Worm (Caenorhabditis elegans) whole organism, L4/young adult: ENCODE data around the gene mvb-12.

Experiments
- W03F9.2 ChIP-seq: fragments of 150-350 bp; optimal IDR thresholded peaks from 2 replicates; lab custom pipeline; 2014; ENCODE audit warnings: missing biosample characterization, missing genetic modification characterization
- dao-5 ChIP-seq: sonication (generic microtip); optimal IDR thresholded peaks from 2 replicates; lab custom pipeline; 2016; ENCODE audit warnings: missing genotype, missing genetic modification characterization, moderate library complexity, missing compliant biosample characterization
- him-1 ChIP-seq: sonication (generic microtip); optimal IDR thresholded peaks from 2 replicates; lab custom pipeline; 2016; ENCODE audit warnings: missing genotype, missing genetic modification reagents, missing genetic modification characterization, missing compliant biosample characterization

The mvb-12 gene

DNA sequence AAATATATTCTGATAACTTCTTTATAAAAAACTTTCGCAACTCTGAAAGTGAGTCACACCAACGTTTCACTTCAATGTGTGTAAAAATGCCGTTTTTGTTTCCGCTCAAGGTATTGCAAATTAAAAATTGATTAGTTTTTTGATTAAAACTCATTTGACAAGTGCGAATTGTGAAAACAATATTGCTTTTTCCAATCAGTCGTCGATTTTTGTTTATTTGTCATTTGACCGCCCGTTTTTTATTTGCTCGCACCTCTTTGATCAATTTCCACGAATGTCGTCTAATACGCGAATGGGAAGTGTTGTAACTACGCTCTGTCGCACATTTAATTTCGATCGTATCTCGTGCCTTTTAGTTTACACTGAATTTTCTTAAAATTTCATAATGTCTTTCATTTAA lies at the start of gene mvb-12:
TSS of gene mvb-12 (plus strand) at position 375 of the 400 bp plus-strand sequence.
- TF ChIP-seq W03F9.2 (tag; lab: Kevin White, UChicago) (no peak), dao-5 (tag; lab: Kevin White, UChicago) (no peak), him-1 (no peak)

DNA sequence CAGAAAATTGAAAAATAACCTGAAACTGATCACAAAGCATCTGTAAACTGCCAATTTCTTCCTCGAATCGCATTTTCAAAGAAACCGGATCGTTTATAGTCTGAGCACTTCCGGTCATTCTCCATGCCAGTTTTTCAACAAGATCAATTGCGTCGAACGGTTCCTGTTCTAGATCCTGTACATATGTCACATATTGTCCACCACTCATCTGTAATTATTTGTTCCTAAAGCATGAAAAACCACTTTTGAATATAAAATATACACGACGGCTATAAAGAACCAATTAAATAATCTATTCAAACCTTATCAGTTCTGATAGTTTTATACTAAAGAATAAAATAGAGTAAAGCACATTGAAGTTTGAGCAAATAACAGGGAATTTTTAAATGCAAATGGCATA lies 48.0 kb upstream of the mvb-12 start, which contains the start of gene sec-10:
TSS of gene sec-10 (minus strand) at position 208 of the 400 bp plus-strand sequence.
- TF ChIP-seq dao-5 (tag; lab: Kevin White, UChicago), result no peak
- TF ChIP-seq W03F9.2 (tag; lab: Kevin White, UChicago), result no peak
- no peak for TF ChIP-seq him-1

DNA sequence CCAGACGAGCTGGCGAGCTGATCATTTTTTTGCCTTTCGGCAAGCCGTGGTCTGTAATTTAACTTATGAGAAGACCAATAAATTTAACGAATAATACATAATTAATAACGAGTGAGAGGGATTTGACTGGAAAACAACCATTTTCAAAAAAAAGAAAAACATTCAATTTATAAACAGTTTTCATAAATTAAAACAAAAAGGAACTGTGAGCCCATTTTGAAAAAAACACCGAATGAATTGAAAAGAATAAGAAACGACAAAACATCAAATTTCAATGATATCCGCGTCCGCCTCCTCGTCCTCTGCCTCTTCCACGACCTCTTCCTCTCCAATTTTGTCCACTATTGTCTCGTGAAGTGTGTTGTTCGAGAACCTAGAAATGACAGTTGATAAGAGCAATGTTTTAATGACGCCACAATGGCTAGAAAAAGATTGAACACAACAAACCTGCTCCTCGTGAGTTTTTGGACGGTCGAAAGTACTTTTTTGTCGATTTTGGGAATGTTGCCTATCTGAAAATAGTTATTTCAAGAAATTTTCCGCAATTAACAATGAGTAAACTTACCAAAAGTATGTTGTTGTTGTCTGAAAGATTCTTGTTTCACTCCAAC lies 46.4 kb upstream of the mvb-12 start, which contains the start of gene tag-321:
TSS of gene tag-321 (minus strand) at position 51 of the 611 bp plus-strand sequence.
- TF ChIP-seq him-1, result no peak
- no peak for TF ChIP-seq dao-5 (tag; lab: Kevin White, UChicago)
- no peak for TF ChIP-seq W03F9.2 (tag; lab: Kevin White, UChicago)

DNA sequence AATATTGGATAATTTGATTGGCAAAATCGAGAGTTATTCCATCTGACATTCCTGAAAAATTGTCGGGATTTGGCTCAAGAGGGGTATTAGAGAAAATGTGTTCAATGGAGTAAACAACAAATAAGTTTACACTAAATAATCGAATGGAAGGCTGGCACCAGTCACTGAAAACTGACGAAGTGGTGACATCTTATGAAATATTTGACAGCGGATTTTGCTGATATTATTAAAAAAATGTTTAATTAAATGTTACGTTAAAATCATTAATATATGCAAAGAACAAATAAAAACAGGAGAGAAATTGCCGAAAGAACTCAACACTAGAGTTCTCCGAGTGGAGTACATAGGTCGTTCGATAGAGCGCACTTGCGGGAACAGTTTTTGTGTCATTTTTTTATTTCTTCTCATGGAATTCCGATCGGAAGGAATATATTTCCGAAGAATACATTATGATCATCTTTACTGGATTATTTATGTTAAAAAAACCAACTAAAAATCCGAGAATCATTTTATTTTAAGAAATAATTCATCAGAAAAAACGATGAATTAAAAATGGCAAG lies 44.7 kb upstream of the mvb-12 start, which contains the start of gene tag-322:
TSS of gene tag-322 (minus strand) at position 51 of the 560 bp plus-strand sequence.
- TF ChIP-seq dao-5 (tag; lab: Kevin White, UChicago) (no peak), him-1 (no peak), W03F9.2 (tag; lab: Kevin White, UChicago) (peak; percentile 73)

DNA sequence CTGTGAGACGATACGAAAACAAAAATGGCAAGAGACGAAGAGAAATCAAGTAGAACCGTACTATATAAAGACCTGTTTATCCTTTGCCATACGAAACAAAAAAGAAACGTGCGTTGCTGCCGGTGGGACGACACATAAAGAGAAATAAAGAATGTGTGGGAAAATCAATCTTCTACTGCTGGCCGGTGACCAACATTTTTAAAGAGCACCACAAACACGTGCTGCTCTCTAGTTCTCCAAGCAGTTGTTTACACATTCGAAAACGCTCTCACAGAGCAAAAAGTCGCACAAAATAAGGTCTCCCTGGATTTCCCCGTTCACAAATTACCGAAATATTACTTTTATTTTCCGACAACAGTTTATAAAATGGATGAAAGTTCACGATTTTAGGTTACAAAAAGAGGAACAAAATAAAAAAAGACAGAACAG lies 40.8 kb upstream of the mvb-12 start, which contains the start of gene imp-3:
TSS of gene imp-3 (minus strand) at position 93 of the 429 bp plus-strand sequence.
- no peak for TF ChIP-seq him-1
- TF ChIP-seq W03F9.2 (tag; lab: Kevin White, UChicago), result no peak
- TF ChIP-seq dao-5 (tag; lab: Kevin White, UChicago), result no peak

DNA sequence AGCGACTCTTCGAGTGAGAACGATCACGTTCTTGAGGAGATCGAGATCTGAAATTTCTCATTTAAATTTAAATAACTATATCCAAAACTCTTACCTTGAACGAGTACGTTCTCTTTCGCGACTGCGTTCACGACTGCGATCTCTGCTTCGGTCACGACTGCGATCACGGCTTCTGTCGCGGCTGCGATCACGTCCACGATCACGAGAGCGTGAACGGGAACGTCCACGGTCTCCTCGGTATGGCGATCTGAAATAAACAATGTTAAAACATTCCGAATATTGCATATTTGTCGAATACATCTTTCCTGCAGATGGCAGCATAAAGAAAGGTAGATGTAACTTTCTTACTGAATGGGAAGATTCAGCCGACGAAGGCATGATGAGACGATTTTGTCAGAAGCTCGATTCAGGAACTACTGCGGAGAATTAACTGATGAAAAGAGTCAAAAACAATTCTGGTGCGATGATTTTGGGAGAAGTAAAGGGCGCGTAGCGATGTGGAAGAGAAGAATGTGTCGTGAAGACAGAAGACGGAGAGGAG lies 40.1 kb upstream of the mvb-12 start:
- TF ChIP-seq dao-5 (tag; lab: Kevin White, UChicago), result no peak
- TF ChIP-seq W03F9.2 (tag; lab: Kevin White, UChicago), result no peak
- TF ChIP-seq him-1, result no peak

DNA sequence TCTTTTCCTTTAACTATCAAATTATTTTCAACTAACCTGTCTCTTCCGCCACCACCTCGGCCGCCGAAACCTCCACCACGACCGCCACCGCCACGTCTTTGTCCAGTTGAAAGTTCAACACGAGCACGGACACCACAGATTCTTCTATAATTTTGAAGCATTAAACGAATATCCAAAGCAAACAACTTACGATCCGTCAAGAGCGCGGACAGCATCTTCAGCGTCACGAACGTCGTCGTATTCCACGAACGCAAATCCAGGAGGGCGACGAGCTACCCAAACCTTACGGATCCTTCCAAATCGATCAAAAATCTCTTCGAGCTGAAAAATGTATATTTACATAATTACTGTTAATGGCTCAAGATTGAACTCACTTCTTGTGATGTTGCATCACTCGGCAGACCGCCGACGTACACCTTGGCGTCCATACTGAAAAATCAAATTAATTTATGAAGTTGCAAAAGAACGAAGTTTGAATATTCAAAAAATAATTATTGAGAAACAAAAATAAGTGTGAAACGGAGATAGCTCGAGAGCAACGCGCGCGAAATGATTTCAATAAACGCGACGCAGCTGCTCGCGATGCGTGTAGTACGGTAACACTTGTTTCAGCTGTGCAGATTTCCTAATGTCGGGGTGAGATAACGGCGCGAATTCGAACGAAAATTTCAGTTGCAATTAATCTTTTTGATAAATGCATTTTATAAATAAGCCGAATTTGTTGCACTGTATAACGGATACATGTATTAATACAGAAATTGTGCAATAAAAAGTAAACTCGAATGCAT lies 39.3 kb upstream of the mvb-12 start, which contains the start of gene rsp-6:
TSS of gene rsp-6 (minus strand) at position 429 of the 788 bp plus-strand sequence.
- TF ChIP-seq W03F9.2 (tag; lab: Kevin White, UChicago) (peak; percentile 85), him-1 (peak; percentile 29), dao-5 (tag; lab: Kevin White, UChicago) (no peak)

DNA sequence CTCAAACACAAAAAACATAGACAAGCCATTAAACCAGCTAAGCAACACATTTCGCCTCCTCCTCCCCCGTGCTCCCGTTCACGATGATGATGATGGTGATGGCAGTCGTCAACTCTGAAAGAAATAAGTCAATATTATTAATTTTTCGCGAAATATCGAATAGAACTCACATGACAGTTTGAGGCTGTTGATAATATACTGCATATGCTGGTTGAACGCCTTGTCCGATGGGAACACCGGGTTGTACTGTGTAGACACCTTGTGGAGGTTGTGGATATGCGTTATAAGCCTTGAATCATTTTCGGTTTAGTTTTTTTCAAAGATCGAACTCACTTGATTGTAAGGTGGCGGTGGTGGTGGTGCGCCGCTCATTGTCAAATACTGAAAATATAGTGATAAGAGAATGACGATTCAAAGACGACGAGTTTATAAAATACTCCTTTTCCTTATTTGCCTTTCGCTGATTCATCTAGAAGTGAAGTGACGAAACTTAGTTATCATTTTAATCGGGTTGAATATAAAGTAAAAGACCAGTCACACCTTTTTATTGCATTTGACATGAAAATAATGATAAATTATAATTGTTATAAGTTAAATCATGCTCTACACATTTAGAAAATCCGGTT lies 38.4 kb upstream of the mvb-12 start, which contains the start of gene C33H5.13:
TSS of gene C33H5.13 (minus strand) at position 443 of the 626 bp plus-strand sequence.
- TF ChIP-seq him-1 (no peak), dao-5 (tag; lab: Kevin White, UChicago) (no peak), W03F9.2 (tag; lab: Kevin White, UChicago) (no peak)

DNA sequence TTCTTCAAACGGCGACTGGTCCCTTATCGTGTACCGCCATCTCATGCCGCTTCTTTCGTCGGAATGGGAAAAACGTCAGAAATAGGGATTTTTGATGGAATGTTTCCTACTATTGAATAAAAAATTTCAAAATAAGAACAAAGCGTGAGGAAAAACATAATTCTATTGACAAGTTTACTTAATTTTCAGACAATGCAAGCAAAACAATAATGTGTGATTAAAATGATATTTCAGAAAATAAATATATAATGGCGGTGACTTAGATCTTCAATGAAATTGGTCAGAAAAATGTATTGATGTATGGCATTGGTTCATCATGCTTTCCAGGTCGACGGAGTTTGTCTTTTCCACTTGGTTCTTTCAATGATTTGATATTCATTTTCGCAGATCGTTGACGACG lies 35.6 kb upstream of the mvb-12 start, which contains the start of gene ntp-1:
TSS of gene ntp-1 (minus strand) at position 101 of the 400 bp plus-strand sequence.
- no peak for TF ChIP-seq dao-5 (tag; lab: Kevin White, UChicago)
- TF ChIP-seq him-1, result no peak
- TF ChIP-seq W03F9.2 (tag; lab: Kevin White, UChicago), result no peak

DNA sequence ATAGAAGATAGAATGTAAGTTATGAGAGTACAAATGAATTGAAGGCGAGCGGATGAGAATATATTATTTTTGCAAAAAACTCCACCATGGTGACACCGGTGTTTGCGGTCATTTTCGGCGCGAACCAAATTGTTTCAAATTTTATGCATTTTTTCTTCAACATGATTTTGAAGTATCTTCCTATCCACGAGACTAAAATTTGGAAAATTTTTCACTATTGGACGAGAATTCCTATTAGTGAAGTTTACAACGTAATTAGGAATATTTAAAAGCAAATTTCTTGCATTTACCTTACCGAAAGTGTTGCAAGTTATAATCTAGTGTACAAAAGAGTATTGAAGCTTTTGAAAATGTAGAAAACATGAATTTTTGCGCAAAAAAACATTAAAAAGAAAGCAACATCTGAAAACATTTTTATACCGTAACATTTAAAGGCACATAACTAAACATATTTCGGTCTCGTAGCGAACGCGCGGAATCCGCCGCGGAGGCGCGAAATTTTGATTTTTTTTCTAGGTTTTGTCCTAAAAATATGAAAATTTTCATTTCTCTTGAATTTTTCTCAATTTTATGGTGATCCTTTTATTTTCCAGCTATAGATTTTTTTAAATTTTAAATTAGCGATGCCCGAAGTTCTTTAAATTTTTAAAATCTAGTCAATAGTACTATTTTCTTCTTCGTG lies 33.8 kb upstream of the mvb-12 start, which contains the start of gene sgo-1:
TSS of gene sgo-1 (minus strand) at position 51 of the 682 bp plus-strand sequence.
- peak; percentile 52 for TF ChIP-seq W03F9.2 (tag; lab: Kevin White, UChicago)
- TF ChIP-seq him-1, result no peak
- TF ChIP-seq dao-5 (tag; lab: Kevin White, UChicago), result no peak

DNA sequence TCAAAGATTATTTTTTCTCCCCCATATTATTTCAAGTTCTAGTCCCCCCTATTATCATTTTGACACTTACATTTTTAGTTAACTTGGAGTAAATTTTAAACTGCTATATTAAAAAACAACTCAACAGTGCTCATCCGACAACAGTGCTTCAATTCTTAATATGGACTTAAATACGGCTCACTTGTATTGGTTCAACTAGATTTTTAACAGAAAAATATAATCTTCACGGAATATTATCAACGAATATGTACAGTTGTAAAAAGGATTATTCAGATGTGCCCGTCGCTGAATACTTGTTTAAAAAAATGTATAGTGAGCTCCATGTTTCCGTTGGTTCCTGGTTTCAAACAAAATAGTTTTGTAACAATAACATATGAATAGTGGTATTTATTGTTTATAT lies 30.0 kb upstream of the mvb-12 start:
- TF ChIP-seq W03F9.2 (tag; lab: Kevin White, UChicago), result no peak
- no peak for TF ChIP-seq him-1
- no peak for TF ChIP-seq dao-5 (tag; lab: Kevin White, UChicago)

DNA sequence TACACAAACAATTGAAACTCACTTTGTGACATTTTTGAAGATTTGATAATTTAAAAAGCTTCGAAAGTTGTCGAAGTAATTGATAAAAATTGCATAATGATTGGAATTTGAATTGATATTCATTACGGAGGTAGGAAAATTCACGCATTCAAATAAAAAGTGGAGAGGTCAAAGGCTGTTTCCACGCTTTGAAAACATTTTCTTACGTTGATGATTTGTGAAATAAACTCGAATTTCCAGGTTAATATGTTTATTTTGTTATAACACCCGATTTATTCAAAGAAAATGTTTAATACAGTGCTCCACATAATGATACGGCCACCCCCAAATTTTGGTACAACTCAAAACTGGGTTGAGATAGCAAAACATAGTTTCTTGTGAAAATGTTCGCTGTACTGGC lies 27.1 kb upstream of the mvb-12 start, which contains the start of gene C33H5.16:
TSS of gene C33H5.16 (minus strand) at position 101 of the 400 bp plus-strand sequence.
- TF ChIP-seq W03F9.2 (tag; lab: Kevin White, UChicago) (no peak), dao-5 (tag; lab: Kevin White, UChicago) (no peak), him-1 (no peak)
